Worm (Caenorhabditis elegans) whole organism, L1 larva: ENCODE measurements around the gene F18E9.4.

Experiments
- C16A3.4 ChIP-seq: fragments of 150-350 bp; optimal IDR thresholded peaks from 2 replicates; lab custom pipeline; 2014; ENCODE audit warnings: missing biosample characterization, missing genetic modification characterization
- Y116A8C.19 ChIP-seq: sonication (generic microtip); optimal IDR thresholded peaks from 2 replicates; lab custom pipeline; 2016; ENCODE audit warnings: missing compliant biosample characterization, missing genetic modification characterization, borderline replicate concordance
- aha-1 ChIP-seq: fragments of 150-350 bp; optimal IDR thresholded peaks from 2 replicates; lab custom pipeline; 2014; ENCODE audit warnings: missing biosample characterization, missing genetic modification characterization
- alr-1 ChIP-seq: fragments of 200-800 bp; sonication (Bioruptor generic); optimal IDR thresholded peaks from 2 replicates; lab custom pipeline; 2018; ENCODE audit warnings: borderline replicate concordance, mild to moderate bottlenecking, missing genetic modification characterization, missing compliant biosample characterization
- blmp-1 ChIP-seq: fragments of 150-350 bp; optimal IDR thresholded peaks from 2 replicates; lab custom pipeline; 2014; ENCODE audit warnings: missing biosample characterization, missing genetic modification characterization
- ceh-8 ChIP-seq: fragments of 200-800 bp; sonication (Bioruptor generic); optimal IDR thresholded peaks from 2 replicates; lab custom pipeline; 2018; ENCODE audit warnings: mild to moderate bottlenecking, missing genetic modification characterization, moderate library complexity, missing compliant biosample characterization
- ceh-82 ChIP-seq, 3 experiments: fragments of 150-350 bp in 1 of 3; sonication (generic microtip) in 2 of 3; optimal IDR thresholded peaks; 2 replicates each; lab custom pipeline; 2014 to 2017; ENCODE audit warnings: missing biosample characterization in 3 of 3, missing genetic modification characterization in 3 of 3
- ceh-90 ChIP-seq: sonication (generic microtip); optimal IDR thresholded peaks from 2 replicates; lab custom pipeline; 2016; ENCODE audit warnings: missing genetic modification characterization, missing compliant biosample characterization
- dsc-1 ChIP-seq: sonication (generic microtip); optimal IDR thresholded peaks from 2 replicates; lab custom pipeline; 2016; ENCODE audit warnings: mild to moderate bottlenecking, missing genetic modification characterization, missing compliant biosample characterization
- efl-3 ChIP-seq: fragments of 200-800 bp; sonication (Bioruptor generic); optimal IDR thresholded peaks from 2 replicates; lab custom pipeline; 2018; ENCODE audit warnings: mild to moderate bottlenecking, missing genetic modification characterization, missing compliant biosample characterization
- elt-2 ChIP-seq: sonication (generic microtip); optimal IDR thresholded peaks from 2 replicates; lab custom pipeline; 2016; ENCODE audit warnings: missing genetic modification characterization, mild to moderate bottlenecking, inconsistent platforms, missing compliant biosample characterization, missing genetic modification reagents
- ets-5 ChIP-seq: fragments of 200-800 bp; sonication (Bioruptor generic); IDR thresholded peaks from 2 replicates; pipeline ENCODE4 v1.3.6; 2022; ENCODE audit warnings: missing genetic modification characterization, missing compliant biosample characterization
- fkh-8 ChIP-seq: sonication (generic microtip); optimal IDR thresholded peaks from 2 replicates; lab custom pipeline; 2016; ENCODE audit warnings: mild to moderate bottlenecking, missing genetic modification characterization, missing compliant biosample characterization
- hlh-17 ChIP-seq: fragments of 200-800 bp; sonication (Bioruptor generic); optimal IDR thresholded peaks from 2 replicates; lab custom pipeline; 2018; ENCODE audit warnings: missing genetic modification characterization, mild to moderate bottlenecking, missing compliant biosample characterization, moderate library complexity, borderline replicate concordance
- hlh-4 ChIP-seq: sonication (generic microtip); optimal IDR thresholded peaks from 2 replicates; lab custom pipeline; 2016; ENCODE audit warnings: mild to moderate bottlenecking, missing genetic modification characterization, missing compliant biosample characterization
- hpl-2 ChIP-seq: fragments of 150-350 bp; optimal IDR thresholded peaks from 2 replicates; lab custom pipeline; 2014; ENCODE audit warnings: missing biosample characterization, missing genetic modification reagents, missing genetic modification characterization
- lin-13 ChIP-seq: fragments of 150-350 bp; optimal IDR thresholded peaks from 2 replicates; lab custom pipeline; 2014; ENCODE audit warnings: missing biosample characterization, missing genetic modification reagents, missing genetic modification characterization
- lin-14 ChIP-seq: fragments of 200-800 bp; sonication (Bioruptor generic); optimal IDR thresholded peaks from 2 replicates; lab custom pipeline; 2018; ENCODE audit warnings: mild to moderate bottlenecking, missing genetic modification characterization, moderate library complexity, missing compliant biosample characterization
- lin-15B ChIP-seq: fragments of 150-350 bp; sonication (generic microtip); optimal IDR thresholded peaks from 3 replicates; lab custom pipeline; 2014; ENCODE audit warnings: missing biosample characterization, missing genetic modification characterization
- lin-35 ChIP-seq, 2 experiments: fragments of 150-350 bp; optimal IDR thresholded peaks; 2 replicates each; lab custom pipeline; 2014; ENCODE audit warnings: missing biosample characterization in 2 of 2, missing genetic modification characterization in 2 of 2, missing genetic modification reagents in 2 of 2
- lin-39 ChIP-seq: fragments of 150-350 bp; optimal IDR thresholded peaks from 2 replicates; lab custom pipeline; 2014; ENCODE audit warnings: missing biosample characterization, missing genetic modification reagents, missing genetic modification characterization
- mef-2 ChIP-seq: fragments of 150-350 bp; optimal IDR thresholded peaks from 2 replicates; lab custom pipeline; 2014; ENCODE audit warnings: missing biosample characterization, missing genetic modification characterization
- mep-1 ChIP-seq: fragments of 150-350 bp; optimal IDR thresholded peaks from 2 replicates; lab custom pipeline; 2014; ENCODE audit warnings: missing biosample characterization, missing genetic modification characterization
- nhr-11 ChIP-seq: fragments of 150-350 bp; optimal IDR thresholded peaks from 2 replicates; lab custom pipeline; 2014; ENCODE audit warnings: missing biosample characterization, missing genetic modification characterization
- nhr-12 ChIP-seq: sonication (generic microtip); optimal IDR thresholded peaks from 2 replicates; lab custom pipeline; 2017; ENCODE audit warnings: missing biosample characterization, missing genetic modification characterization
- nhr-20 ChIP-seq: sonication (generic microtip); optimal IDR thresholded peaks from 2 replicates; lab custom pipeline; 2016; ENCODE audit warnings: mild to moderate bottlenecking, missing genetic modification characterization, missing compliant biosample characterization
- nhr-28 ChIP-seq: fragments of 150-350 bp; optimal IDR thresholded peaks from 2 replicates; lab custom pipeline; 2014; ENCODE audit warnings: missing biosample characterization, missing genetic modification characterization
- nhr-47 ChIP-seq: sonication (generic microtip); optimal IDR thresholded peaks from 2 replicates; lab custom pipeline; 2016; ENCODE audit warnings: mild to moderate bottlenecking, missing genetic modification characterization, moderate library complexity, missing compliant biosample characterization
- nhr-71 ChIP-seq: sonication (generic microtip); optimal IDR thresholded peaks from 2 replicates; lab custom pipeline; 2016; ENCODE audit warnings: mild to moderate bottlenecking, missing genetic modification characterization, moderate library complexity, missing compliant biosample characterization
- nhr-76 ChIP-seq: sonication (generic microtip); optimal IDR thresholded peaks from 2 replicates; lab custom pipeline; 2017; ENCODE audit warnings: missing biosample characterization, missing genetic modification characterization
- nhr-84 ChIP-seq: sonication (generic microtip); optimal IDR thresholded peaks from 2 replicates; lab custom pipeline; 2017; ENCODE audit warnings: missing biosample characterization, missing genetic modification characterization
- nhr-85 ChIP-seq: sonication (generic microtip); peaks from one replicate; lab custom pipeline; 2016; ENCODE audit warnings: missing genetic modification characterization, inconsistent platforms, missing compliant biosample characterization
- pqm-1 ChIP-seq: sonication (generic microtip); optimal IDR thresholded peaks from 3 replicates; lab custom pipeline; 2017; ENCODE audit warnings: missing biosample characterization, missing genetic modification characterization
- rnt-1 ChIP-seq: sonication (generic microtip); optimal IDR thresholded peaks from 2 replicates; lab custom pipeline; 2016; ENCODE audit warnings: mild to moderate bottlenecking, missing genetic modification characterization, moderate library complexity, missing compliant biosample characterization
- snu-23 ChIP-seq: sonication (generic microtip); optimal IDR thresholded peaks from 2 replicates; lab custom pipeline; 2016; ENCODE audit warnings: missing genetic modification characterization, missing compliant biosample characterization
- sox-4 ChIP-seq: sonication (generic microtip); optimal IDR thresholded peaks from 2 replicates; lab custom pipeline; 2016; ENCODE audit warnings: missing genetic modification characterization, missing compliant biosample characterization
- sptf-1 ChIP-seq: fragments of 150-350 bp; optimal IDR thresholded peaks from 2 replicates; lab custom pipeline; 2014; ENCODE audit warnings: missing biosample characterization, missing genetic modification characterization
- sup-37 ChIP-seq: fragments of 200-800 bp; sonication (Bioruptor generic); optimal IDR thresholded peaks from 2 replicates; lab custom pipeline; 2018; ENCODE audit warnings: mild to moderate bottlenecking, missing genetic modification characterization, missing compliant biosample characterization
- unc-86 ChIP-seq: sonication (generic microtip); optimal IDR thresholded peaks from 2 replicates; lab custom pipeline; 2016; ENCODE audit warnings: missing genetic modification characterization, missing compliant biosample characterization
- zag-1 ChIP-seq: fragments of 150-350 bp; optimal IDR thresholded peaks from 2 replicates; lab custom pipeline; 2014; ENCODE audit warnings: missing biosample characterization, missing genetic modification characterization
- ztf-4 ChIP-seq: fragments of 150-350 bp; optimal IDR thresholded peaks from 2 replicates; lab custom pipeline; 2014; ENCODE audit warnings: missing biosample characterization, missing genetic modification characterization

F18E9.4 gene

ce11 chrX:8564451-8564795 lies 15.9 kb upstream of the F18E9.4 start:
- TF ChIP-seq lin-14 (GFP tag; lab: Kevin White, UChicago) (peak; percentile 27), nhr-85 (peak; percentile 24), nhr-47 (no peak), nhr-76 (tag; lab: Kevin White, UChicago) (no peak), nhr-20 (tag; lab: Kevin White, UChicago) (peak; percentile 17), blmp-1 (tag; lab: Kevin White, UChicago) (peak; percentile 80), lin-35 (GFP tag; optimal IDR thresholded peaks at IDR 0.05; lab: Kevin White, UChicago) (peak in 1 of 2 experiments; percentile 0), rnt-1 (tag; lab: Kevin White, UChicago) (peak; percentile 1)

- TF ChIP-seq nhr-28 (tag; lab: Kevin White, UChicago) = no peak
- TF ChIP-seq dsc-1 (tag; lab: Kevin White, UChicago) = no peak
- TF ChIP-seq nhr-76 (tag; lab: Kevin White, UChicago) = no peak
- no peak for TF ChIP-seq nhr-85
- no peak for TF ChIP-seq lin-39 (tag; lab: Kevin White, UChicago)
- TF ChIP-seq blmp-1 (tag; lab: Kevin White, UChicago) = peak; percentile 89
- no peak for TF ChIP-seq sup-37 (GFP tag; lab: Kevin White, UChicago)
- TF ChIP-seq efl-3 = no peak
- TF ChIP-seq mef-2 (tag; lab: Kevin White, UChicago) = no peak
- no peak for TF ChIP-seq hlh-4 (tag; lab: Kevin White, UChicago)
- TF ChIP-seq hpl-2 (GFP tag; lab: Kevin White, UChicago) = no peak
- TF ChIP-seq unc-86 (tag; lab: Kevin White, UChicago) = no peak
- TF ChIP-seq rnt-1 (tag; lab: Kevin White, UChicago) = no peak
- peak in 1 of 3 experiments; percentile 6 for TF ChIP-seq ceh-82 (tag; optimal IDR thresholded peaks at IDR 0.05; lab: Kevin White, UChicago)
- TF ChIP-seq lin-13 (GFP tag; lab: Kevin White, UChicago) = no peak
- TF ChIP-seq ceh-90 = no peak
- TF ChIP-seq aha-1 (tag; lab: Kevin White, UChicago) = no peak
- TF ChIP-seq Y116A8C.19 (tag; lab: Kevin White, UChicago) = no peak
- no peak for TF ChIP-seq pqm-1 (tag; lab: Kevin White, UChicago)
- no peak for TF ChIP-seq fkh-8 (tag; lab: Kevin White, UChicago)
- TF ChIP-seq mep-1 (tag; lab: Kevin White, UChicago) = no peak
- TF ChIP-seq ceh-8 (GFP tag; lab: Kevin White, UChicago) = no peak
- no peak for TF ChIP-seq sptf-1 (tag; lab: Kevin White, UChicago)
- no peak for TF ChIP-seq alr-1 (tag; lab: Kevin White, UChicago)
- no peak for TF ChIP-seq zag-1
- TF ChIP-seq nhr-12 (tag; lab: Kevin White, UChicago) = no peak
- TF ChIP-seq C16A3.4 (tag; lab: Kevin White, UChicago) = no peak
- peak; percentile 56 for TF ChIP-seq lin-14 (GFP tag; lab: Kevin White, UChicago)
- peak; percentile 1 for TF ChIP-seq snu-23 (GFP tag; lab: Kevin White, UChicago)
- no peak for TF ChIP-seq lin-15B (tag; lab: Kevin White, UChicago)
- peak; percentile 15 for TF ChIP-seq ztf-4 (tag; lab: Kevin White, UChicago)
- no peak for TF ChIP-seq hlh-17 (GFP tag; lab: Kevin White, UChicago)
Observed at ce11 chrX:8565810-8566416, 14.4 kb upstream of the F18E9.4 start.

- TF ChIP-seq lin-13 (GFP tag; lab: Kevin White, UChicago) (no peak), ets-5 (GFP tag; lab: Robert Waterston, UW) (no peak), nhr-11 (peak; percentile 42), nhr-84 (no peak), nhr-28 (tag; lab: Kevin White, UChicago) (no peak), nhr-71 (peak; percentile 54), fkh-8 (tag; lab: Kevin White, UChicago) (peak; percentile 77), nhr-47 (peak; percentile 56), sox-4 (tag; lab: Kevin White, UChicago) (peak; percentile 39), nhr-85 (peak; percentile 13), hlh-4 (tag; lab: Kevin White, UChicago) (peak; percentile 55), elt-2 (tag; lab: Kevin White, UChicago) (no peak)
Observed at ce11 chrX:8566521-8567032, 13.7 kb upstream of the F18E9.4 start.
